Fruit fly (Drosophila melanogaster): ENCODE results near the gene ImpL2.

Gene ImpL2

DNA sequence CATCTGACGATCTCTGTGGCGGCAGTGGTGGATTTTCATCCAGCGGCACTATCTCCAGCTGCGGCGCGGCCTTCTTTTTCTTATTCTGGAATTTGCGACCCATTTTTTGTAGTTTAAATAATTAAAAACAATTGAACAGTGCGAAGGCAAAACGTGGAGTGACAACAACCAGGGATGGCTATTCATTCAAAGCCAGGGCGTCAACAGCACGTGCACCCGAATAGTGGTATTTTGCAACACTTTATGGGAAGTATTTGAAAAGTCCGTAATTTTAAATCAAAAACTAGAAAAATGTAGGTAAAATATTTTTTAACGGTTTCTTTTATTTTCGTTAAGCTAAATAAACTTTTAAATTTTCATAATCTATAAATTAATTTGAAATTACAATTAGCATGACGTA is 46.7 kb upstream of the ImpL2 start, which contains the start of gene CG11583 (continued):
- peak; percentile 64 for TF ChIP-seq CG1603 (tag; optimal IDR thresholded peaks at IDR 0.05)
- TF ChIP-seq CG18599 (GFP tag; optimal IDR thresholded peaks at IDR 0.05) = no peak
- TF ChIP-seq so (GFP tag; IDR thresholded peaks at IDR 0.05) = no peak
- TF ChIP-seq CG7556 (GFP tag; optimal IDR thresholded peaks at IDR 0.05) = no peak
- TF ChIP-seq Hr39 (optimal IDR thresholded peaks at IDR 0.05) = no peak
- TF ChIP-seq crc (GFP tag; optimal IDR thresholded peaks at IDR 0.05) = peak; percentile 3
- peak; percentile 8 for TF ChIP-seq zen (tag; optimal IDR thresholded peaks at IDR 0.05)
- no peak for TF ChIP-seq sr (GFP tag; IDR thresholded peaks at IDR 0.05)
- peak; percentile 4 for TF ChIP-seq CG9876 (GFP tag; optimal IDR thresholded peaks at IDR 0.05)
- TF ChIP-seq Atf-2 (GFP tag; optimal IDR thresholded peaks at IDR 0.05) = no peak
- no peak for TF ChIP-seq CG15479 (GFP tag; optimal IDR thresholded peaks at IDR 0.05)
- TF ChIP-seq bab2 (GFP tag; optimal IDR thresholded peaks at IDR 0.05) = peak; percentile 13
- TF ChIP-seq ems (GFP tag; optimal IDR thresholded peaks at IDR 0.05) = peak; percentile 50
- TF ChIP-seq Tbp (GFP tag; optimal IDR thresholded peaks at IDR 0.05) = no peak
- TF ChIP-seq otp (GFP tag; IDR thresholded peaks at IDR 0.05) = no peak
- no peak for TF ChIP-seq CG9215 (GFP tag; IDR thresholded peaks at IDR 0.05)
- peak; percentile 3 for TF ChIP-seq az2 (GFP tag; optimal IDR thresholded peaks at IDR 0.05)
- TF ChIP-seq kah (GFP tag; optimal IDR thresholded peaks at IDR 0.05) = no peak
- TF ChIP-seq sens (GFP tag) = peak; percentile 93
- no peak for TF ChIP-seq Rx (GFP tag; IDR thresholded peaks at IDR 0.05)
- no peak for TF ChIP-seq Taf1 (GFP tag; IDR thresholded peaks at IDR 0.05)
- TF ChIP-seq CG15696 (tag; optimal IDR thresholded peaks at IDR 0.05) = no peak
- peak; percentile 76 for TF ChIP-seq pzg (GFP tag; optimal IDR thresholded peaks at IDR 0.05)
- no peak for TF ChIP-seq CG10543 (GFP tag; optimal IDR thresholded peaks at IDR 0.05)
- no peak for TF ChIP-seq bigmax (GFP tag; optimal IDR thresholded peaks at IDR 0.05)
- TF ChIP-seq sisA (GFP tag; IDR thresholded peaks at IDR 0.05) = no peak
- peak; percentile 93 for TF ChIP-seq cwo (GFP tag; optimal IDR thresholded peaks at IDR 0.05)
- TF ChIP-seq CHES-1-like (GFP tag; optimal IDR thresholded peaks at IDR 0.05) = peak; percentile 60
- no peak for TF ChIP-seq CG12236 (GFP tag; optimal IDR thresholded peaks at IDR 0.05)
- peak; percentile 5 for TF ChIP-seq CG18262 (tag; optimal IDR thresholded peaks at IDR 0.05)
- TF ChIP-seq CG5245 (GFP tag; optimal IDR thresholded peaks at IDR 0.05) = peak; percentile 15
- no peak for TF ChIP-seq Vsx1 (GFP tag; optimal IDR thresholded peaks at IDR 0.05)
- peak; percentile 61 for TF ChIP-seq CG4617 (GFP tag; optimal IDR thresholded peaks at IDR 0.05; ENCODE audit: borderline replicate concordance)
- TF ChIP-seq CrebB (tag; optimal IDR thresholded peaks at IDR 0.05) = no peak
- no peak for TF ChIP-seq CG6854 (GFP tag; optimal IDR thresholded peaks at IDR 0.05)
- no peak for TF ChIP-seq cato (GFP tag; optimal IDR thresholded peaks at IDR 0.05; ENCODE audit: borderline replicate concordance)
- TF ChIP-seq CG17912 (GFP tag; optimal IDR thresholded peaks at IDR 0.05) = no peak
- TF ChIP-seq schlank (tag; optimal IDR thresholded peaks at IDR 0.05) = no peak
- peak; percentile 86 for TF ChIP-seq Ets97D (GFP tag; optimal IDR thresholded peaks at IDR 0.05)
- TF ChIP-seq fd3F (GFP tag; optimal IDR thresholded peaks at IDR 0.05) = no peak
- peak; percentile 86 for TF ChIP-seq CG3281 (GFP tag; optimal IDR thresholded peaks at IDR 0.05)
- peak; percentile 71 for TF ChIP-seq slbo (GFP tag; IDR thresholded peaks at IDR 0.05)
- TF ChIP-seq ind (GFP tag; optimal IDR thresholded peaks at IDR 0.05) = peak; percentile 36
- TF ChIP-seq ato (GFP tag; IDR thresholded peaks at IDR 0.05; ENCODE audit: partially characterized antibody) = no peak
- TF ChIP-seq CG2116 (GFP tag; optimal IDR thresholded peaks at IDR 0.05) = peak; percentile 23
- no peak for TF ChIP-seq tap (tag; optimal IDR thresholded peaks at IDR 0.05)
- no peak for TF ChIP-seq da (GFP tag; optimal IDR thresholded peaks at IDR 0.05)
- peak; percentile 4 for TF ChIP-seq en (GFP tag; optimal IDR thresholded peaks at IDR 0.05)
- no peak for TF ChIP-seq CG12299 (tag; optimal IDR thresholded peaks at IDR 0.05)
- no peak for TF ChIP-seq Elba2 (GFP tag; optimal IDR thresholded peaks at IDR 0.05)
- no peak for TF ChIP-seq CG6272 (GFP tag; IDR thresholded peaks at IDR 0.05)
- TF ChIP-seq CG13775 (GFP tag; optimal IDR thresholded peaks at IDR 0.05) = no peak
- TF ChIP-seq Rfx (GFP tag; IDR thresholded peaks at IDR 0.05) = peak; percentile 58

Data from whole organism, embryonic.